Fruit fly (Drosophila melanogaster): ENCODE data around the gene Ir64a.

Gene Ir64a

DNA sequence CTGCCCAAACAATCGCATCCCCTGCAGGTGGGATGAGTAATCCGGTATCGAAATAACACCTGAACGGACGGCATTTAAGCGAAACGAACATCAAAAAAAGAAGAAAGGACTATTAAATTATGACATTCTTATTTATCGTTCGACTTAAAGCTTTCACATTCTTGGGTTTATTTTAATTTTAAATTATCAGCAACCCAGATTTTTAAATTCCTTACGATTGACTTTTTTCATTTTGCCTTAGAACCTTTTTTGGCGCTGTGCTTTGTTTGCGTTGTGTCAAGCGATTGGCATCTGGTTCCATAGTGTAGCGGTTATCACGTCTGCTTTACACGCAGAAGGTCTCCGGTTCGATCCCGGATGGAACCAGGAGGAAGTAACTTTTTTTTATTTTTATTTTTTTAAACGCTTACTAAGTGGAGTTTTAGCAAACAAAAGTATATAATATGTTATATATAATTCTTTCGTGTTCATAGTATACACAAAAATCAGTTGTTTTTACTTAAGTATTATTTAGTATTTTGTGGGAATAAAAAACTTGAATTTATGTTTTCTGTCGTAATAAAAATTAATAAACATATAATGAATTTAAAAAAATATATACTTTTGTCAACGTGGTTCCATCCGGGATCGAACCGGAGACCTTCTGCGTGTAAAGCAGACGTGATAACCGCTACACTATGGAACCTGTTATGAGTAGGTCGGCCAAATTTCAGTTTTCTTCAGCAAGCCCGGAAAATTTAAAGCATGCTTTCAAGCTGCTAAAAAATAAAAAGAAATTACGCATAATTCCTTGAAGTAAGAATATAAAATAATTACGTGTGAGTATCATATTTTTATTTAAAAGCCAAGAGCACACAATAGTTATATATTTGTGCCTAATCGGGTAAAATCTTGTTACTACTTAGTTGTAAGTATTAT is 26.3 kb downstream of the Ir64a start:
- TF ChIP-seq ttk (optimal IDR thresholded peaks at IDR 0.05) = no peak
- no peak for TF ChIP-seq insv (optimal IDR thresholded peaks at IDR 0.05)
- TF ChIP-seq h (optimal IDR thresholded peaks at IDR 0.05) = no peak
- no peak for TF ChIP-seq psq (optimal IDR thresholded peaks at IDR 0.05)
- TF ChIP-seq Myc (optimal IDR thresholded peaks at IDR 0.05) = no peak
- no peak for TF ChIP-seq Sin3A (optimal IDR thresholded peaks at IDR 0.05)

dm6 chr3L:5355823-5356049 is 26.9 kb downstream of the Ir64a start, which contains the start of gene lama:
TSS of gene lama (minus strand) at chr3L:5355923.
- no peak for TF ChIP-seq Sin3A (optimal IDR thresholded peaks at IDR 0.05)
- no peak for TF ChIP-seq psq (optimal IDR thresholded peaks at IDR 0.05)
- no peak for TF ChIP-seq ttk (optimal IDR thresholded peaks at IDR 0.05)
- no peak for TF ChIP-seq insv (optimal IDR thresholded peaks at IDR 0.05)
- TF ChIP-seq h (optimal IDR thresholded peaks at IDR 0.05) = no peak
- no peak for TF ChIP-seq Myc (optimal IDR thresholded peaks at IDR 0.05)

DNA sequence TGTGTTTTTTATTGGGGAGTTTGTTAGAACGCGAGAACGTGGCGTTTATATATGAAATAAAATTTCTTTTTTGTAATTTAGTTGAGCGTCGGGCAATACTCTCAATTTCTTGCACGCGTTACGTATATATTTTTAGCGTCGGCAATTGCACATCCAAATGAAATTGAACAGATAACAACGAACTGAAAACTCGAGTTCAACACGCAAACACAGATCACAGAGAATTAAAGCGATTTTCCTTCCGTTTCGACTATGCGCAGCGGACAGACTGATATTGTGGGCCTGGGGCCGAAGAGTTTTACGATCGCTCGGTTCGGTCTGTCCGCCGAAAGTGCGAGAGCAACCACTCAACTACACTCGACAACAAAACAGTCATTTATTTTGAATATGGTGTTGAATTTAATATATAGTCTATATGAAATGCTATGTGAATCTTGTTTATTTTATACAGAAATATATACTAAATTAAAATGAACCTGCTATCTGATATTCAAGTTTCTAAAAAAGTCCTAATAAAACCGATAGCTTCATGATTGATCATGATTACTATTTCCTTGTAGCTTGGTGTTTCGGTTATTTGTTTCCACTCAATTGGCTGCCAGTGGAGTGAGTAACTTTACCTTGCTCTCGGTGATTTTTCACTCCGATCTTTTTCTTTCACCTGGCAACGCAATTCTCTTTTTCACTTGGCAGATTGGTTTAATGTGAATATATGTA is 27.4 kb downstream of the Ir64a start, which contains the start of gene CG46456:
TSS of gene CG46456 (minus strand) at position 273 of the 717 bp plus-strand sequence.
- TF ChIP-seq h (optimal IDR thresholded peaks at IDR 0.05) = no peak
- TF ChIP-seq ttk (optimal IDR thresholded peaks at IDR 0.05) = no peak

DNA sequence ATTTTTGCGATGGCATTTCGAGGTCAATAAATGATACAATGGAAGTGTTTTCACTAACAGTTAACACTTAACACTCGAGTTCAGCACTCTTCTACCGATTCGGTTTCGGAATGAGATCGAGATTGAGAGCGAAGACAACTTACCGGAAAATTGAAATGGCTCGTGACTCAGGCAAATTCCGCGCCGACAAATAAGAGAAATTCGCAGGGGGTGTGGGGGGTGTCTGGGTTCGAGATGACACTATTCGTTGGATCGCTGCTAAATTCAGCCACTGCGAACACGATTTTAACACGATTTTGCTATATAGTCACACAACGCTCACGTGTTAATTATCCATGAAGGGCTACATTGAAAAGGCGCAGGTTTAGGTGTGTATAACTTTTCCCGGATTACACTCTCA is 28.1 kb downstream of the Ir64a start:
- TF ChIP-seq Myc (optimal IDR thresholded peaks at IDR 0.05) = no peak
- no peak for TF ChIP-seq ttk (optimal IDR thresholded peaks at IDR 0.05)
- TF ChIP-seq h (optimal IDR thresholded peaks at IDR 0.05) = no peak
- no peak for TF ChIP-seq psq (optimal IDR thresholded peaks at IDR 0.05)
- no peak for TF ChIP-seq insv (optimal IDR thresholded peaks at IDR 0.05)
- no peak for TF ChIP-seq Sin3A (optimal IDR thresholded peaks at IDR 0.05)

- TF ChIP-seq ttk (optimal IDR thresholded peaks at IDR 0.05) = no peak
- TF ChIP-seq Sin3A (optimal IDR thresholded peaks at IDR 0.05) = no peak
- no peak for TF ChIP-seq Myc (optimal IDR thresholded peaks at IDR 0.05)
- no peak for TF ChIP-seq psq (optimal IDR thresholded peaks at IDR 0.05)
- no peak for TF ChIP-seq insv (optimal IDR thresholded peaks at IDR 0.05)
- TF ChIP-seq h (optimal IDR thresholded peaks at IDR 0.05) = no peak
Measured at dm6 chr3L:5353484-5354056, 29.1 kb downstream of the Ir64a start.

DNA sequence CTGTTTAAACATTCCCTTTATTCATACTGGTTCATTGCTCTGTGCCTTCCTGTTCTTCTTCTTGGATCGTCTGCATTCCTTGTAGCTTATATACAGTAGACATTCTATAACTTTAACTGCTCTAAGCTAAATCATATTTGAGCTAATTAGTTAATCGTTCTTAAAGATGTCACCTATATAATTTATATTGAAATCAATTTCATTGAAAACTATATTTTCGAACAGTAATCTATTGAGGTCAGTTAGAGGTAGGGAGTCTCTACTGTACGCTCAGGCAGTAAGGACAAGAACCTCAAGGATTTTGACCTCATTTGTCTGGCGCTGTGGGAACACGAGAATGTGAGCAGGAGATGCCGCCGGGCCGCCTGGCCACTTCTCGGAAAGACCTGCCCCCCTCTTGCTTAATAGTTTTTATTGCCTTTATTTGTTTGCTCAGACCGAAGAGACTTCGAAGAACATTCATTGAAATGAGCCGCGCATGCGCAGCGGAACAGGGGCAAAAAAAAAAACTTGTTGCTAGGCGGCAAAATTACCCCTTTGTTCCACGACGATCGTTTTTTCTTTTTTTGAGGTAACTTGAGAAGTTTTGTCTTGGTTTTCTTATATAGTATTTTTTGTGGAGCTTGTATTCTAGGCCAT is 29.8 kb downstream of the Ir64a start:
- no peak for TF ChIP-seq insv (optimal IDR thresholded peaks at IDR 0.05)
- no peak for TF ChIP-seq h (optimal IDR thresholded peaks at IDR 0.05)
- no peak for TF ChIP-seq psq (optimal IDR thresholded peaks at IDR 0.05)
- TF ChIP-seq ttk (optimal IDR thresholded peaks at IDR 0.05) = no peak
- TF ChIP-seq Myc (optimal IDR thresholded peaks at IDR 0.05) = no peak
- no peak for TF ChIP-seq Sin3A (optimal IDR thresholded peaks at IDR 0.05)

DNA sequence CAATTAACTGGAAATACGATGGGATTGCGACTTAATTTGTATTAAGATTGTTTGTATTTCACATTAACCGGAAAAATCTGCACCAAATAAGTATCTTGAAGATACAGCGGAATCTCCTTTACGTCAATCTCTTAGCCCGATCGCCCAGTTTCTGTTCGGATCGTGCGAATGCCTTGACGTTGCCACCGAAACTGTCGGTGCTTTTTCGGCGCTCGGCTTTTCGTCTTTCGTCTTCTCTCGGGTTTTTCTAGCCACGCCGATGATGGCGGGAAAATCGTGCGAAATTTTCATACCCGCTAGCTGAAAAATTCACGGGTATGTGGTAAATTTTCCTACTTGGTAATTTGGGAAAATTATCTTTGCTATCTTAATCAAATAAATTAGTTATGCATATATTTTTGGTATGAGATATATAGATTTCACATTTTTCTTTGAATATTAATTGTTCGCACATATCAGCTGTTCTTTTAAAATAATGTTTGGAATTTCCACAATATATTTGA is 31.2 kb downstream of the Ir64a start:
- TF ChIP-seq Myc (optimal IDR thresholded peaks at IDR 0.05) = no peak
- TF ChIP-seq insv (optimal IDR thresholded peaks at IDR 0.05) = no peak
- TF ChIP-seq ttk (optimal IDR thresholded peaks at IDR 0.05) = no peak
- TF ChIP-seq Sin3A (optimal IDR thresholded peaks at IDR 0.05) = no peak
- no peak for TF ChIP-seq h (optimal IDR thresholded peaks at IDR 0.05)
- no peak for TF ChIP-seq psq (optimal IDR thresholded peaks at IDR 0.05)

DNA sequence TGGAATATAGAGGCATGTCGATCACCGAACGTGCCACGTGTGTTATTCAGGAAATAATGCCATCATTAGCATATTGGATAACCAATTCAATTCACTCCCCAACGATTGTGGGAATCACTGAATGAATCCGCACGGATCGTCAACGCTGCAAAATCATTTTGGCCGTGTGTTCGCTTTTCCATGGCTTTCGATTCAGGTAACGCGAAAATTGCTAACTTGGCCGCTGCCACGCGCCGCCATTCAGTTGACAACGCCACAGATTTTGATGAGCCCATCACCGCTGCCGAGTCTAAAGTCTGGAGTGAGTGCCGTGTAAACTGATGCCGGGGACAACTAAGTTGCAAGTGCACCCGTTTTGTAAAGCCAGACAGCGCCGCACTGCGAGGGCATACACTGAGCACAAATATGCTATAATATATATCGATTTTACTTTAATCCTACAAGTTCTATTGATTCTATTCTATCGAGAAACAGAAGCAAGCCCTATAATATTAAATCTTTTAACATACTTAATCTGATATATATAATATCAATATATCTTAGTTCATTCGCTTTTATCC is 32.8 kb downstream of the Ir64a start:
- TF ChIP-seq h (optimal IDR thresholded peaks at IDR 0.05) (no peak), insv (optimal IDR thresholded peaks at IDR 0.05) (no peak), Myc (optimal IDR thresholded peaks at IDR 0.05) (no peak), Sin3A (optimal IDR thresholded peaks at IDR 0.05) (no peak), psq (optimal IDR thresholded peaks at IDR 0.05) (no peak), ttk (optimal IDR thresholded peaks at IDR 0.05) (no peak)

DNA sequence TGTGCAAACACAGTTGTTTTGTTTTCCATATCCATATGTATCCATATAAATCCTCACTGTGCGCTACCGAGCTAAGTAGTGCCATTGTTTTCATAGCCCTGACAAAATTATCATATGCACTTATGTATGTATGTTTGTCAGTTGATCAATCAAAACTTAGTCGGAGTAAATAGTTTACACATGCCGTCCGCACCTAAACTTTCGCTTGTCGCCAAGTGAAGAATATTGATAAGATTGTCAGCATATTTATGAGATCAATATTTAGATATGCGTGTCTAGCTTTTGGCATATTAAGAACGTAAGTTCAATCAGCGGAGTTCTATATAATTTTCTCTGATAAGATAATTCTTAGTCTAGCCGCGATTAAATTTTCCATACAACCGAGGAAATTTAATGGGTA is 33.6 kb downstream of the Ir64a start:
- TF ChIP-seq Myc (optimal IDR thresholded peaks at IDR 0.05) = no peak
- no peak for TF ChIP-seq Sin3A (optimal IDR thresholded peaks at IDR 0.05)
- TF ChIP-seq insv (optimal IDR thresholded peaks at IDR 0.05) = no peak
- TF ChIP-seq h (optimal IDR thresholded peaks at IDR 0.05) = no peak
- no peak for TF ChIP-seq psq (optimal IDR thresholded peaks at IDR 0.05)
- TF ChIP-seq ttk (optimal IDR thresholded peaks at IDR 0.05) = no peak

- TF ChIP-seq h (optimal IDR thresholded peaks at IDR 0.05) = no peak
- TF ChIP-seq psq (optimal IDR thresholded peaks at IDR 0.05) = no peak
- TF ChIP-seq ttk (optimal IDR thresholded peaks at IDR 0.05) = no peak
- no peak for TF ChIP-seq Myc (optimal IDR thresholded peaks at IDR 0.05)
- no peak for TF ChIP-seq Sin3A (optimal IDR thresholded peaks at IDR 0.05)
- no peak for TF ChIP-seq insv (optimal IDR thresholded peaks at IDR 0.05)
Measured at dm6 chr3L:5342909-5343710, 39.5 kb downstream of the Ir64a start.
